Fruit fly (Drosophila melanogaster) whole organism, embryonic: ENCODE data around the gene mRpL4.

Source experiments
- CG11085 ChIP-seq: fragments of 200-800 bp; sonication (Bioruptor generic); IDR thresholded peaks from 2 replicates; pipeline ENCODE4 v1.3.6; 2022; ENCODE audit warnings: missing biosample characterization, missing genetic modification characterization
- CG11093 ChIP-seq: fragments of 200-800 bp; sonication (Bioruptor generic); IDR thresholded peaks from 3 replicates; pipeline ENCODE4 v1.3.6; 2022; ENCODE audit warnings: missing biosample characterization, missing genetic modification characterization
- CG2875 ChIP-seq: fragments of 200-800 bp; sonication (Bioruptor generic); optimal IDR thresholded peaks from 2 replicates; lab custom pipeline; 2017; ENCODE audit warnings: missing biosample characterization, mild to moderate bottlenecking, missing genetic modification characterization, missing genetic modification reagents
- CG34376 ChIP-seq: fragments of 200-800 bp; sonication (Bioruptor generic); optimal IDR thresholded peaks from 2 replicates; lab custom pipeline; 2018; ENCODE audit warnings: missing biosample characterization, mild to moderate bottlenecking, missing genetic modification characterization
- Hey ChIP-seq: fragments of 200-800 bp; sonication (Bioruptor generic); optimal IDR thresholded peaks from 3 replicates; lab custom pipeline; 2018; ENCODE audit warnings: missing biosample characterization, mild to moderate bottlenecking, missing genetic modification characterization
- Taf1 ChIP-seq: fragments of 200-800 bp; sonication (Bioruptor generic); IDR thresholded peaks from 2 replicates; pipeline ENCODE4 v1.3.6; 2022; ENCODE audit warnings: missing biosample characterization, missing genetic modification characterization
- gro ChIP-seq: fragments of 200-800 bp; sonication (Bioruptor generic); optimal IDR thresholded peaks from 2 replicates; lab custom pipeline; 2016; ENCODE audit warnings: missing biosample characterization, missing genetic modification characterization
- so ChIP-seq: fragments of 200-800 bp; sonication (Bioruptor generic); IDR thresholded peaks from 3 replicates; pipeline ENCODE4 v1.3.6; 2022; ENCODE audit warnings: missing biosample characterization, missing genetic modification characterization
- trem ChIP-seq: fragments of 200-800 bp; optimal IDR thresholded peaks from 3 replicates; lab custom pipeline; 2019; ENCODE audit warnings: missing biosample characterization, mild to moderate bottlenecking, missing genetic modification characterization, moderate library complexity

- TF ChIP-seq Taf1 (GFP tag; lab: Robert Waterston, UW) (no peak), gro (GFP tag; lab: Kevin White, UChicago) (no peak), Hey (tag; lab: Kevin White, UChicago) (no peak), CG2875 (GFP tag; lab: Kevin White, UChicago) (no peak), so (GFP tag; lab: Robert Waterston, UW) (no peak), CG11093 (GFP tag; lab: Robert Waterston, UW) (no peak), trem (tag; lab: Kevin White, UChicago) (no peak), CG11085 (no peak), CG34376 (no peak)
Measured at dm6 chr2L:16316410-16316809, 12.5 kb downstream of the mRpL4 start.
